Worm (Caenorhabditis elegans) whole organism, L4/young adult: ENCODE measurements around the gene hpo-28.

Source experiments
- W03F9.2 ChIP-seq: fragments of 150-350 bp; optimal IDR thresholded peaks from 2 replicates; lab custom pipeline; 2014; ENCODE audit warnings: missing biosample characterization, missing genetic modification characterization
- dao-5 ChIP-seq: sonication (generic microtip); optimal IDR thresholded peaks from 2 replicates; lab custom pipeline; 2016; ENCODE audit warnings: missing genotype, missing genetic modification characterization, moderate library complexity, missing compliant biosample characterization
- him-1 ChIP-seq: sonication (generic microtip); optimal IDR thresholded peaks from 2 replicates; lab custom pipeline; 2016; ENCODE audit warnings: missing genotype, missing genetic modification reagents, missing genetic modification characterization, missing compliant biosample characterization

Gene hpo-28

ce11 chrIII:5697266-5697665, 11.9 kb downstream of the hpo-28 start, which contains the start of gene B0336.7:
Gene B0336.7 (minus strand): TSS chrIII:5697366.
- TF ChIP-seq him-1 (tag; lab: Kevin White, UChicago) (no peak), W03F9.2 (tag; lab: Kevin White, UChicago) (no peak), dao-5 (no peak)

DNA sequence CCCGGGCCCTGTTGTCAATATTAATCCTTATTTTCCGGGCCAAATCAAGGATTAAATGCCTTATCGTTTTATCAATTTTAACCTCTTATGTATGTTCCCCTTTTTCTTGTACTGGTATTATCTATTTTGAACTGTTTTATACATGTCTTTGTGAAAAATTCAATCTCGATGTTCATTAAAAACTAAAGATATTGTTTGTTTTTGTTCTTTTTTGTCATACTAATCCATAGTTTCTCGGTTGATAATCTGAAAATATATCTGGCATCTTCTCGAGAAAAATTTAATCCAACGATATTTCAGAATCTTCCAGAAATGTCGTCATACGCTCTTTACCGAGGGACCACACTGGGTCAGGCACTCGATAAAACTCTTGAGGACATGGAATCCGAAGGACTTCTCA, 15.4 kb downstream of the hpo-28 start, which contains the start of gene B0336.13:
Gene B0336.13 (plus strand): TSS at position 301 of the 400 bp plus-strand sequence.
- TF ChIP-seq dao-5 (no peak), W03F9.2 (tag; lab: Kevin White, UChicago) (no peak), him-1 (tag; lab: Kevin White, UChicago) (no peak)

DNA sequence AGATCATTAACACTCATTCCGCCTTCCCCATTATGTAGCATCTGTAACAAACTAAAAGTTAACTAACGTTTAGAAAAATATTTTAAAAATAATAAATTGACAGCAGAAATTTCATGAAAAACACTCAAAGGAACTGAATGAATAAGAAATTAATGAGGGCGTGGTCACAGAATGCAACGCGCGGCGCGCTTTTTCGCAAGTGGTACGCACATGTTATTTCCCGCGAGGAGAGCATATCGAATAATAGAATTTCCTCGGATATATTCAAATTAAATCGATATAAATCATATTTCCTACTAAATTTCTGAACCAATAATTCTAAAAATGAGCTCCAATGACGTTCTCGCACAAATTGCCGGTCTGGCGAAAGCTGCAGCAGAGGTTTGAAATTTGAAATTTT, 16.4 kb downstream of the hpo-28 start, which contains the start of the genes abi-1 and arle-14:
Gene abi-1 (minus strand): TSS at position 51 of the 400 bp plus-strand sequence.
Gene arle-14 (plus strand): TSS at position 217 of the 400 bp plus-strand sequence.
- no peak for TF ChIP-seq him-1 (tag; lab: Kevin White, UChicago)
- TF ChIP-seq dao-5: no peak
- TF ChIP-seq W03F9.2 (tag; lab: Kevin White, UChicago): peak; percentile 2

DNA sequence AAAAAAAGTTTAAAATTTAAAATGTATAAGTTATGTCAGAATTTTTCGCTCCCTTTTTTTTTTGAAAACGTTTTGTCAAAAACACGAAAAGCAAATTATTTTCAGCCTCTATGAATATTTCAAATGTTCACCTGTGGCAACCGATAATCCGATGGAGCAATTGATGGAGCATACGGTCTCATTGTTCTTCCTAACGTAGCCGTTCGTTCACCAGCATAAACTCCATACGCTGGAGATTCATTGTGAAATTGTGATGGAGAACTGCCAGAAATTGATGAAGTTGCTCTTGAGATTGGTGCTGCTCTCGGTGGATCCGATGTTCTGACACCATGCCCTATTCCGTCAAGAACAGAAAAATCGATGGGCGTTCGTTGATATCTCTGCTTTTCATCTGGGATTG, 17.3 kb downstream of the hpo-28 start:
- TF ChIP-seq him-1 (tag; lab: Kevin White, UChicago) (no peak), W03F9.2 (tag; lab: Kevin White, UChicago) (no peak), dao-5 (no peak)

DNA sequence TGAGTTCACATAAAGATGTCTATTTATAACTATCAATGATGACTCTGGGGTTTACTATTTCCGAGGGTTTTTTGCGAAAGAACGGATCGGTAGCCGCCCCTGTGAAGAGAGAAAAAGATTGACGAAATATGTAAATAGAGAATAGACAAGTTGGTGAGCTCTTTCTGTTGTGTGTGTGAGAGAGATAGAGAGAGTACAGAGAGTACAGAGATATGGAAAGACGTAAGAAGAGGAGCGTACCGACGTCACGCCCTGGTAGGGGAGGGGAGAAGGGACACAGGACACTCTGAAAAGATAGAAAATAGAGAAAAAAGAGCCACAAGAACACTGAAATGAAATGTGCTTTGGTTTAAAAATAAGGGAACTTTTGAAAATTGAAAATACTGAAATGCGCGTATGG, 20.9 kb downstream of the hpo-28 start:
- TF ChIP-seq him-1 (tag; lab: Kevin White, UChicago) (no peak), W03F9.2 (tag; lab: Kevin White, UChicago) (no peak), dao-5 (no peak)

DNA sequence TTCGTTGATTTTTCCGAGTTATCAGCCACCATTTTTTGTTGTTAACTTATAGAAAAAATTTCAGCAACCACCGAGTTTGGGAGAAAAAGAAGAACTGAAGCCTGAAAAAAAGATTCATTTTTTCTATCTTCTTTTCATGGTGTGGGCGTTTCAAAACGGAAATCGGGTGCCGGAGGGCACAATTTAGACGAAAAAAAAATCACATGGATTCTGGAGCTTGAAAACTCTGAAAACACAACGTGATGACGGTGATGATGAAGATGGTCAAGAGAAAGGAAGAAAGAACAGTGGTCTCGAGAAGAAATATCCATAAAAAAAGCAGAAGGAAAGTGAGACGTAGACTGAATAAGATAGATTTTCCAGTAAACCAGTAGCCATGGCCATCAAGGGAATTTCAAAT, 25.1 kb downstream of the hpo-28 start, which contains the start of gene rcan-1:
Gene rcan-1 (minus strand): TSS at position 101 of the 400 bp plus-strand sequence.
- no peak for TF ChIP-seq W03F9.2 (tag; lab: Kevin White, UChicago)
- TF ChIP-seq him-1 (tag; lab: Kevin White, UChicago): no peak
- no peak for TF ChIP-seq dao-5

ce11 chrIII:5680141-5680540, 29.0 kb downstream of the hpo-28 start, which contains the start of gene pst-2:
Gene pst-2 (plus strand): TSS chrIII:5680433.
- TF ChIP-seq him-1 (tag; lab: Kevin White, UChicago) (no peak), dao-5 (no peak), W03F9.2 (tag; lab: Kevin White, UChicago) (no peak)

ce11 chrIII:5678935-5679334, 30.2 kb downstream of the hpo-28 start, which contains the start of the genes ska-3 and rps-12:
Gene ska-3 (minus strand): TSS chrIII:5679005.
Gene rps-12 (plus strand): TSS chrIII:5679298.
- TF ChIP-seq W03F9.2 (tag; lab: Kevin White, UChicago) (peak; percentile 98), him-1 (tag; lab: Kevin White, UChicago) (peak; percentile 99), dao-5 (no peak)

- TF ChIP-seq dao-5: no peak
- no peak for TF ChIP-seq W03F9.2 (tag; lab: Kevin White, UChicago)
- no peak for TF ChIP-seq him-1 (tag; lab: Kevin White, UChicago)
Observed at ce11 chrIII:5677790-5678189, 31.3 kb downstream of the hpo-28 start, which contains the start of gene F54E7.9. Gene F54E7.9 (minus strand): TSS chrIII:5677890.

ce11 chrIII:5675384-5675984, 33.6 kb downstream of the hpo-28 start:
- no peak for TF ChIP-seq W03F9.2 (tag; lab: Kevin White, UChicago)
- TF ChIP-seq him-1 (tag; lab: Kevin White, UChicago): no peak
- no peak for TF ChIP-seq dao-5

ce11 chrIII:5674196-5674595, 34.9 kb downstream of the hpo-28 start:
- no peak for TF ChIP-seq dao-5
- no peak for TF ChIP-seq him-1 (tag; lab: Kevin White, UChicago)
- TF ChIP-seq W03F9.2 (tag; lab: Kevin White, UChicago): no peak

DNA sequence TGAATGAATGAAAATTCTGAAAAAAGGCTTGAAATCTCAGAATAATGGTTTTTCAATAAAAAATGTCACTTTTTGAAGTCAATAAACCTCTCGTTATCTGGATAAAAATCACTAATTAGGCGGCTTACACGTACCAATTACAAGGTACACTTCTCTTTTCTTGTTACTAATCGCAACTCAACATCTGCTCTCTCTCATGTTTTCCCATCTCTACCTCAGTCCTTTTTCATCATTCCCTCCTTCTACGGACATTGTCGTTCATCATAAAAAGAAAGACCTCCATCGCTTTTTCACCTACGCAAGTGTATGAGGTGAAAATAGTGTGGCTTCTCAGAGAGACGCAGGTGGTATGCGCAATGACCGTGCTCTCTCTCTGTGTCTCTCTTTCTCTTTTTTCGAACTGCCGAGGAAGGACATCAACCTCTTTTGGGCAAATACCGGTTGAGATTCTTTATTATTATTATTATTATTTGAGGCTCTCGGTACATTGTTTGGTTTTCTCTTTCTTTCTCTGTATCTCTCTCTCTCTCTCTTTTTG, 41.1 kb downstream of the hpo-28 start:
- TF ChIP-seq W03F9.2 (tag; lab: Kevin White, UChicago) (no peak), dao-5 (no peak), him-1 (tag; lab: Kevin White, UChicago) (no peak)

- no peak for TF ChIP-seq W03F9.2 (tag; lab: Kevin White, UChicago)
- TF ChIP-seq him-1 (tag; lab: Kevin White, UChicago): no peak
- no peak for TF ChIP-seq dao-5
Observed at ce11 chrIII:5665710-5666109, 43.4 kb downstream of the hpo-28 start.

ce11 chrIII:5665278-5665677, 43.8 kb downstream of the hpo-28 start:
- TF ChIP-seq him-1 (tag; lab: Kevin White, UChicago) (no peak), W03F9.2 (tag; lab: Kevin White, UChicago) (no peak), dao-5 (no peak)
